Worm (Caenorhabditis elegans): Measurements from ENCODE around the gene T05B11.4.
A peak's percentile ranks its signal among the peaks of the same experiment; 100 is the strongest.

Gene T05B11.4

ce11 chrV:7747987-7748607, 6.4 kb downstream of the T05B11.4 start:
- TF ChIP-seq tbx-2 (tag; optimal IDR thresholded peaks at IDR 0.05), result no peak
- no peak for TF ChIP-seq mml-1 (tag; optimal IDR thresholded peaks at IDR 0.05)
- TF ChIP-seq elt-2 (tag; optimal IDR thresholded peaks at IDR 0.05), result no peak
- TF ChIP-seq nhr-67 (tag; optimal IDR thresholded peaks at IDR 0.05), result no peak
- TF ChIP-seq ztf-4 (tag; optimal IDR thresholded peaks at IDR 0.05), result no peak
- TF ChIP-seq jun-1 (tag; optimal IDR thresholded peaks at IDR 0.05), result no peak
- no peak for TF ChIP-seq elt-1 (tag; optimal IDR thresholded peaks at IDR 0.05)
- TF ChIP-seq ama-1 (optimal IDR thresholded peaks at IDR 0.05), result no peak
- TF ChIP-seq nhr-11 (tag; optimal IDR thresholded peaks at IDR 0.05), result no peak
- no peak for TF ChIP-seq nhr-25 (tag; optimal IDR thresholded peaks at IDR 0.05)
- TF ChIP-seq unc-62 (GFP tag; optimal IDR thresholded peaks at IDR 0.05), result no peak
- no peak for TF ChIP-seq ceh-9 (tag; optimal IDR thresholded peaks at IDR 0.05)
- no peak for TF ChIP-seq mdl-1 (tag; optimal IDR thresholded peaks at IDR 0.05)
- TF ChIP-seq unc-39 (tag; optimal IDR thresholded peaks at IDR 0.05), result no peak
- no peak for TF ChIP-seq egl-5 (tag; optimal IDR thresholded peaks at IDR 0.05)

ce11 chrV:7747132-7747531, 7.3 kb downstream of the T05B11.4 start:
- TF ChIP-seq lin-15B (tag; optimal IDR thresholded peaks at IDR 0.05) (no peak), sea-2 (GFP tag; optimal IDR thresholded peaks at IDR 0.05) (no peak), nhr-28 (tag; optimal IDR thresholded peaks at IDR 0.05) (no peak)

- TF ChIP-seq unc-62 (GFP tag; optimal IDR thresholded peaks at IDR 0.05) (peak; percentile 63), ZK546.5 (tag; optimal IDR thresholded peaks at IDR 0.05) (no peak), unc-39 (tag; optimal IDR thresholded peaks at IDR 0.05) (no peak)
Observed at ce11 chrV:7745903-7746302, 8.6 kb downstream of the T05B11.4 start.

DNA sequence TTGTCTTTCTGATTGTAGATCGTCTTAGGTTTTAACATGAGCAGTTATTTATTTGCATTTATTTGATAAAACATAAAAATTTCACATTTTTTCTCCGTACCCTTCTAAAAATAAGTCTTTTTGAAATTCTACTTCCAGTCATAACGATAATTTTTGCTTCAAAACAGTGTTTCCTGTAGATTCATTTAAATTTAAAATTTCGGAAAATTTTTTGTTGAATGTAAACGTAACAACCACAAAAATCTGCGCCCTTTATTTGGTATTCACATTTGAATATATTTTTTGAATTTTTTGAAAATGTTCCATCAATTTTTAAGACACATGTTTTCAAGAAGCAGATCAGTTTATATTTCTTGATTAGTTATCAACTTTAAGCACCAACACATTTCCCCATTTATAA, 9.1 kb downstream of the T05B11.4 start:
- no peak for TF ChIP-seq fkh-10 (GFP tag; optimal IDR thresholded peaks at IDR 0.05)

ce11 chrV:7744068-7744467, 10.4 kb downstream of the T05B11.4 start:
- TF ChIP-seq elt-2 (tag; optimal IDR thresholded peaks at IDR 0.05) (peak; percentile 98), lsy-12 (tag; optimal IDR thresholded peaks at IDR 0.05) (no peak), lin-39 (tag; optimal IDR thresholded peaks at IDR 0.05) (no peak), nhr-43 (tag; optimal IDR thresholded peaks at IDR 0.05; ENCODE audit: poor library complexity, severe bottlenecking) (no peak)

ce11 chrV:7742485-7742959, 11.9 kb downstream of the T05B11.4 start, which contains the start of gene fbxl-5:
TSS of gene fbxl-5 (plus strand) at chrV:7742909.
- TF ChIP-seq aly-2 (tag; optimal IDR thresholded peaks at IDR 0.05) (no peak), ZK546.5 (tag; optimal IDR thresholded peaks at IDR 0.05) (no peak), elt-2 (tag; optimal IDR thresholded peaks at IDR 0.05) (no peak), egl-27 (tag; optimal IDR thresholded peaks at IDR 0.05) (no peak), ceh-28 (tag; optimal IDR thresholded peaks at IDR 0.05) (no peak), fkh-10 (GFP tag; optimal IDR thresholded peaks at IDR 0.05) (no peak), R02D3.7 (tag; optimal IDR thresholded peaks at IDR 0.05) (no peak)

DNA sequence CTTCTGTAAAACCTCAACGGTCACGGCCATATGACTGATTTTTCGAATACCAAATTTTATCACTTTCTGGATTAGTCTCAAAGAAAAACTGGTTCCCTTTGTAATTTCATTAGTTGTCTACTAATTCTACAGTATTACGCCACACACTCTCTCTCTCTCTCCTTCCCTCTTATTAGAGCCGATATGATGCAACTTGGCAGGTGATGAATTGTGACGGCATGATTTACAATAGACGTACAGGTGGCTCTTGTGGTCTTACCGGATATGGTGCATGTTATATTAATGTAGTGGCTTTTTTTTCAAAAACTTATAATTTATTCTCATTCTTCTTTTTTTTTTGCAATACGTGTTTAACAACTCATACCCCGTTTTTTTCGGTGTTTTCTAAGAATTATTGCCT, 12.5 kb downstream of the T05B11.4 start:
- TF ChIP-seq unc-39 (tag; optimal IDR thresholded peaks at IDR 0.05), result no peak
- no peak for TF ChIP-seq egl-5 (tag; optimal IDR thresholded peaks at IDR 0.05)
- no peak for TF ChIP-seq lin-39 (tag; optimal IDR thresholded peaks at IDR 0.05)
- no peak for TF ChIP-seq ceh-9 (tag; optimal IDR thresholded peaks at IDR 0.05)
- TF ChIP-seq R02D3.7 (tag; optimal IDR thresholded peaks at IDR 0.05), result no peak
- no peak for TF ChIP-seq mdl-1 (tag; optimal IDR thresholded peaks at IDR 0.05)
- no peak for TF ChIP-seq jun-1 (tag; optimal IDR thresholded peaks at IDR 0.05)
- no peak for TF ChIP-seq nhr-43 (tag; optimal IDR thresholded peaks at IDR 0.05; ENCODE audit: poor library complexity, severe bottlenecking)
- no peak for TF ChIP-seq fkh-2 (tag; optimal IDR thresholded peaks at IDR 0.05)
- no peak for TF ChIP-seq eor-1 (tag; optimal IDR thresholded peaks at IDR 0.05)
- no peak for TF ChIP-seq nhr-28 (tag; optimal IDR thresholded peaks at IDR 0.05)
- no peak for TF ChIP-seq egl-27 (tag; optimal IDR thresholded peaks at IDR 0.05)
- no peak for TF ChIP-seq lin-15B (tag; optimal IDR thresholded peaks at IDR 0.05)
- TF ChIP-seq ZK546.5 (tag; optimal IDR thresholded peaks at IDR 0.05), result no peak
- TF ChIP-seq ceh-16 (tag; optimal IDR thresholded peaks at IDR 0.05), result no peak
